Worm (Caenorhabditis elegans) whole organism, L3 larva: Measurements from ENCODE around the gene cnc-2.

Experiments used
- R02D3.7 ChIP-seq: fragments of 150-350 bp; optimal IDR thresholded peaks from 2 replicates; lab custom pipeline; 2014; ENCODE audit warnings: missing biosample characterization, missing genetic modification characterization
- ama-1 ChIP-seq: fragments of 150-350 bp; optimal IDR thresholded peaks from 2 replicates; lab custom pipeline; 2018
- ceh-28 ChIP-seq: fragments of 150-350 bp; optimal IDR thresholded peaks from 2 replicates; lab custom pipeline; 2014; ENCODE audit warnings: missing biosample characterization, missing genetic modification reagents, missing genetic modification characterization
- ceh-9 ChIP-seq: sonication (generic microtip); optimal IDR thresholded peaks from 2 replicates; lab custom pipeline; 2018; ENCODE audit warnings: missing biosample characterization, missing genetic modification characterization
- daf-12 ChIP-seq: fragments of 150-350 bp; optimal IDR thresholded peaks from 2 replicates; lab custom pipeline; 2014; ENCODE audit warnings: missing biosample characterization, missing genetic modification reagents, missing genetic modification characterization
- elt-1 ChIP-seq: fragments of 150-350 bp; optimal IDR thresholded peaks from 2 replicates; lab custom pipeline; 2014; ENCODE audit warnings: missing biosample characterization, missing genetic modification characterization
- elt-2 ChIP-seq: sonication (generic microtip); optimal IDR thresholded peaks from 2 replicates; lab custom pipeline; 2016; ENCODE audit warnings: missing genetic modification reagents, mild to moderate bottlenecking, missing genetic modification characterization, missing compliant biosample characterization
- elt-3 ChIP-seq, 3 experiments: fragments of 150-350 bp in 1 of 3; sonication (generic microtip) in 2 of 3; optimal IDR thresholded peaks; 2 replicates in 2 of 3; 4 replicates in 1 of 3; lab custom pipeline; 2014 to 2017; ENCODE audit warnings: missing biosample characterization in 3 of 3, missing genetic modification characterization in 3 of 3
- eor-1 ChIP-seq, 2 experiments: fragments of 150-350 bp; optimal IDR thresholded peaks; 2 replicates each; lab custom pipeline; 2014 to 2018; ENCODE audit warnings: missing biosample characterization in 2 of 2, missing genetic modification characterization in 2 of 2
- fkh-10 ChIP-seq: sonication (generic microtip); optimal IDR thresholded peaks from 2 replicates; lab custom pipeline; 2017; ENCODE audit warnings: missing biosample characterization, missing genetic modification reagents, missing genetic modification characterization
- fkh-2 ChIP-seq: fragments of 150-350 bp; optimal IDR thresholded peaks from 2 replicates; lab custom pipeline; 2014; ENCODE audit warnings: missing biosample characterization, missing genetic modification reagents, missing genetic modification characterization
- fos-1 ChIP-seq: fragments of 150-350 bp; optimal IDR thresholded peaks from 2 replicates; lab custom pipeline; 2014; ENCODE audit warnings: missing biosample characterization, missing genetic modification characterization
- jun-1 ChIP-seq: fragments of 150-350 bp; optimal IDR thresholded peaks from 2 replicates; lab custom pipeline; 2014; ENCODE audit warnings: missing biosample characterization, missing genetic modification reagents, missing genetic modification characterization
- lin-39 ChIP-seq: fragments of 150-350 bp; optimal IDR thresholded peaks from 2 replicates; lab custom pipeline; 2018; ENCODE audit warnings: missing biosample characterization, missing genetic modification reagents, missing genetic modification characterization
- lsy-12 ChIP-seq: sonication (generic microtip); optimal IDR thresholded peaks from 2 replicates; lab custom pipeline; 2016; ENCODE audit warnings: mild to moderate bottlenecking, missing genetic modification characterization, missing compliant biosample characterization
- mdl-1 ChIP-seq: fragments of 150-350 bp; optimal IDR thresholded peaks from 2 replicates; lab custom pipeline; 2014; ENCODE audit warnings: missing biosample characterization, missing genetic modification characterization
- mml-1 ChIP-seq: fragments of 150-350 bp; sonication (generic microtip); optimal IDR thresholded peaks from 3 replicates; lab custom pipeline; 2014; ENCODE audit warnings: missing biosample characterization, missing genetic modification characterization
- nfya-1 ChIP-seq: sonication (generic microtip); optimal IDR thresholded peaks from 2 replicates; lab custom pipeline; 2017; ENCODE audit warnings: missing genetic modification characterization, mild to moderate bottlenecking, missing compliant biosample characterization, antibody characterized with exemption, moderate library complexity; ENCODE audit not compliant: insufficient read depth
- nhr-23 ChIP-seq: fragments of 150-350 bp; optimal IDR thresholded peaks from 2 replicates; lab custom pipeline; 2014; ENCODE audit warnings: missing biosample characterization, missing genetic modification reagents, missing genetic modification characterization
- nhr-25 ChIP-seq: sonication (generic microtip); optimal IDR thresholded peaks from 2 replicates; lab custom pipeline; 2017; ENCODE audit warnings: missing biosample characterization, missing genetic modification characterization
- nhr-28 ChIP-seq: fragments of 150-350 bp; optimal IDR thresholded peaks from 2 replicates; lab custom pipeline; 2014; ENCODE audit warnings: missing biosample characterization, missing genetic modification characterization
- nhr-43 ChIP-seq: sonication (generic microtip); optimal IDR thresholded peaks from 2 replicates; lab custom pipeline; 2016; ENCODE audit warnings: mild to moderate bottlenecking, missing genetic modification characterization, missing compliant biosample characterization; ENCODE audit not compliant: poor library complexity, severe bottlenecking
- nhr-77 ChIP-seq: fragments of 150-350 bp; optimal IDR thresholded peaks from 2 replicates; lab custom pipeline; 2014; ENCODE audit warnings: missing biosample characterization, missing genetic modification characterization
- pqm-1 ChIP-seq: fragments of 150-350 bp; optimal IDR thresholded peaks from 2 replicates; lab custom pipeline; 2017; ENCODE audit warnings: missing biosample characterization, missing genetic modification characterization, inconsistent platforms
- sea-2 ChIP-seq: fragments of 150-350 bp; sonication (generic microtip); optimal IDR thresholded peaks from 4 replicates; lab custom pipeline; 2014; ENCODE audit warnings: missing biosample characterization, missing genetic modification reagents, missing genetic modification characterization
- skn-1 ChIP-seq: fragments of 150-350 bp; optimal IDR thresholded peaks from 2 replicates; lab custom pipeline; 2014; ENCODE audit warnings: missing biosample characterization, missing genetic modification characterization
- snpc-4 ChIP-seq: fragments of 150-350 bp; optimal IDR thresholded peaks from 2 replicates; lab custom pipeline; 2014; ENCODE audit warnings: missing biosample characterization, missing genetic modification characterization
- ztf-11 ChIP-seq: fragments of 150-350 bp; optimal IDR thresholded peaks from 2 replicates; lab custom pipeline; 2014; ENCODE audit warnings: missing biosample characterization, missing genetic modification characterization

The cnc-2 gene

ce11 chrV:1414615-1415433 is 35.2 kb downstream of the cnc-2 start:
- no peak for TF ChIP-seq daf-12 (tag; lab: Kevin White, UChicago)
- TF ChIP-seq fkh-10 (GFP tag; lab: Kevin White, UChicago) = no peak
- TF ChIP-seq skn-1 (tag; lab: Kevin White, UChicago) = no peak
- no peak for TF ChIP-seq snpc-4
- peak; percentile 81 for TF ChIP-seq elt-2
- TF ChIP-seq nhr-25 (tag; lab: Kevin White, UChicago) = no peak
- TF ChIP-seq pqm-1 (tag; lab: Kevin White, UChicago) = peak; percentile 42
- no peak for TF ChIP-seq fos-1 (tag; lab: Kevin White, UChicago)
- no peak for TF ChIP-seq ama-1 (lab: Kevin White, UChicago)
- TF ChIP-seq jun-1 = no peak

ce11 chrV:1411459-1411858 is 38.5 kb downstream of the cnc-2 start, which contains the start of gene snt-5:
snt-5 (minus strand) TSS chrV:1411559.
- no peak for TF ChIP-seq R02D3.7 (tag; lab: Kevin White, UChicago)
- TF ChIP-seq ztf-11 = no peak
- TF ChIP-seq nhr-23 (tag; lab: Kevin White, UChicago) = no peak
- TF ChIP-seq nhr-43 (tag; lab: Kevin White, UChicago) = no peak
- TF ChIP-seq fkh-10 (GFP tag; lab: Kevin White, UChicago) = no peak
- TF ChIP-seq elt-3 (tag; optimal IDR thresholded peaks at IDR 0.05; lab: Kevin White, UChicago) = no peak
- TF ChIP-seq nhr-77 (tag; lab: Kevin White, UChicago) = no peak
- no peak for TF ChIP-seq fkh-2 (tag; lab: Kevin White, UChicago)
- TF ChIP-seq ceh-28 = no peak
- TF ChIP-seq eor-1 (tag; optimal IDR thresholded peaks at IDR 0.05; lab: Kevin White, UChicago) = no peak

ce11 chrV:1410727-1411126 is 39.3 kb downstream of the cnc-2 start:
- TF ChIP-seq nhr-28 (no peak), lsy-12 (tag; lab: Kevin White, UChicago) (no peak), R02D3.7 (tag; lab: Kevin White, UChicago) (no peak), sea-2 (no peak), jun-1 (no peak), ceh-9 (no peak), ceh-28 (no peak)

DNA sequence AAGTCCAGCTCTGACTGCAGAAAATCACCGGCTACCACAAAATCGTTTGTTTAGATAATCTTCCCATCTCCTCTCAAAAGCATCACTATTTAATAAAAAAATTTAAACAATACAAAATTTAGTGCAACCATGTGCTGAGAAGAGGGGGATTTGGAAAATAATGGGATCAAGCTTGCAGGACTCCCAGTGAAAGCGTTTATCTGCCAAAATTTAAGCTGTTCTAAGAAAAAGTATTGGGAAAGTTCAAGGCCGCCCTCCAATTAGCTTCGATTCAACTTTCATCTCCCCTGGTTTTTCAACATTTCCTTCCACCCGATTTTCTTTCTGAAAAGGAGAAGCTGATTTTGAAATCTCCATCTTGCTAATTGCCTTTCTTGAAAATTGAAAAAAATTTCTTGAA is 41.9 kb downstream of the cnc-2 start:
- TF ChIP-seq ztf-11 (no peak), daf-12 (tag; lab: Kevin White, UChicago) (no peak), mml-1 (tag; lab: Kevin White, UChicago) (no peak), lin-39 (tag; lab: Kevin White, UChicago) (no peak), nfya-1 (no peak), elt-2 (no peak), mdl-1 (no peak), ama-1 (lab: Kevin White, UChicago) (no peak), elt-1 (tag; lab: Kevin White, UChicago) (no peak)
